Worm (Caenorhabditis elegans): ENCODE results near the gene lon-2.

DNA sequence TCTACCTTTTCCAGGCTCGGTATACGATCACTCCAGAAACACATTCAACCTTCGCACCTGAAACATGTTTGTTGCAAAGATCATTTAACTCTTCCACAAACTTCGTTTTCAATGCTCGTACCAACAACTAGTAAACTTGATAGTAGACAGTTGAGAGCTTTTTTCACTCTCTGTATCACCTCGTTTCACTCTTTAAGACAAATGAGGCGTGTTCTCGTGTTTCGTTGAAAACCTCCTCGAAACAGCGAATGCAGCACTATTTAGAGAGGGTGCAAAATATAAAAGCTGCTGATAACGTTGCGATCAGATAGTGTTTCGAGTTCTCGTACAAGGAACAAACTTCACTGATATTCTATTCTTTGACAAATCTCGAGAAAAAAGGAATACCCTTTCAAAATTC, 44.1 kb upstream of the lon-2 start, which contains the start of gene F43C9.1:
- no peak for TF ChIP-seq elt-3 (tag; optimal IDR thresholded peaks at IDR 0.05)
- no peak for TF ChIP-seq nhr-237 (tag; optimal IDR thresholded peaks at IDR 0.05)
- no peak for TF ChIP-seq nhr-28 (tag; optimal IDR thresholded peaks at IDR 0.05)
- no peak for TF ChIP-seq sptf-1 (tag; optimal IDR thresholded peaks at IDR 0.05)
- no peak for TF ChIP-seq pha-4 (tag; optimal IDR thresholded peaks at IDR 0.05)
- TF ChIP-seq ces-1 (GFP tag; optimal IDR thresholded peaks at IDR 0.05), result no peak
- no peak for TF ChIP-seq ceh-39 (tag; optimal IDR thresholded peaks at IDR 0.05)
- TF ChIP-seq elt-1 (tag; optimal IDR thresholded peaks at IDR 0.05; ENCODE audit: borderline replicate concordance, insufficient read depth), result no peak
- no peak for TF ChIP-seq snpc-4 (tag; optimal IDR thresholded peaks at IDR 0.05)
- no peak for TF ChIP-seq unc-120 (tag; optimal IDR thresholded peaks at IDR 0.05; ENCODE audit: poor library complexity, severe bottlenecking)
- no peak for TF ChIP-seq lsy-2 (tag; optimal IDR thresholded peaks at IDR 0.05)
- TF ChIP-seq nhr-76 (tag; optimal IDR thresholded peaks at IDR 0.05), result no peak
- TF ChIP-seq M03D4.4 (tag; optimal IDR thresholded peaks at IDR 0.05), result no peak
- no peak for TF ChIP-seq unc-62 (GFP tag; optimal IDR thresholded peaks at IDR 0.05)

All from whole organism, mixed stage, embryonic.